Worm (Caenorhabditis elegans): ENCODE measurements around the gene sto-1.

ce11 chrX:7558928-7559455 is 3.6 kb upstream of the sto-1 start, which contains the start of the genes PDB1.1 and F08C6.5:
- no peak for TF ChIP-seq W03F9.2 (tag; optimal IDR thresholded peaks at IDR 0.05)
- no peak for TF ChIP-seq him-1 (tag; optimal IDR thresholded peaks at IDR 0.05)
- no peak for TF ChIP-seq dao-5 (tag; optimal IDR thresholded peaks at IDR 0.05)
